Worm (Caenorhabditis elegans) whole organism, L2 larva: ENCODE results near the gene col-149.

Experiments
- dmd-4 ChIP-seq: sonication (generic microtip); optimal IDR thresholded peaks from 2 replicates; lab custom pipeline; 2017; ENCODE audit warnings: missing biosample characterization, missing genetic modification characterization
- snpc-4 ChIP-seq: fragments of 150-350 bp; optimal IDR thresholded peaks from 2 replicates; lab custom pipeline; 2014; ENCODE audit warnings: missing biosample characterization, missing genetic modification characterization
- unc-55 ChIP-seq: fragments of 150-350 bp; sonication (generic microtip); optimal IDR thresholded peaks from 3 replicates; lab custom pipeline; 2014; ENCODE audit warnings: missing biosample characterization, missing genetic modification reagents, missing genetic modification characterization
- unc-62 ChIP-seq: fragments of 150-350 bp; optimal IDR thresholded peaks from 2 replicates; lab custom pipeline; 2014; ENCODE audit warnings: missing biosample characterization, missing genetic modification reagents, missing genetic modification characterization
- ztf-1 ChIP-seq: fragments of 200-800 bp; sonication (Bioruptor generic); conservative IDR thresholded peaks from 2 replicates; pipeline ENCODE4 v1.3.6; 2022; ENCODE audit warnings: missing genetic modification characterization, missing compliant biosample characterization

DNA sequence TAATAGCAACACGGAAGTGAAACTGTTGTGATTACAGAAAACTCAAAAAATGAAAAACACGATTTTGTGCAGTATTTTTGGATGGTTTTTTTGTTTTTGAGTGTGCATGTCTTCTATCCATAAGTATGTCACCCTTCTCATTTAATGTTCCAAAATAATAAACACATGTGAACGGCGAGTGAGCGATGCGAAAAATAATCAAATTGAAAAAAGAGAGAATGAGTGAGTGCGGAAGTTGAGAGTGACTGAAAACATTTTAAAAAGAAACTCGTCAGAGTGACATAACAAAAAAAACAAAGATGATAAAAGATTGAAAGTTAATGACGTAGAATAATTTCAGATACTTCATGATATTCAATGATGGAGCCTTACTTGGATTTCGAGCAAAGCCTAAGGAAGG, 43.2 kb downstream of the col-149 start:
- TF ChIP-seq snpc-4 (tag; lab: Kevin White, UChicago) (no peak), unc-62 (GFP tag; lab: Kevin White, UChicago) (no peak), unc-55 (GFP tag; lab: Kevin White, UChicago) (no peak), ztf-1 (GFP tag; lab: Robert Waterston, UW) (no peak), dmd-4 (tag; lab: Kevin White, UChicago) (no peak)
